Fruit fly (Drosophila melanogaster) whole organism, embryonic: ENCODE data around the gene CG1103.

Source experiments
- Aef1 ChIP-seq: fragments of 200-800 bp; sonication (Bioruptor generic); IDR thresholded peaks from 3 replicates; pipeline ENCODE4 v1.3.6; 2022; ENCODE audit warnings: missing biosample characterization, missing genetic modification characterization
- BEAF-32 ChIP-seq: fragments of 200-800 bp; sonication (Bioruptor generic); optimal IDR thresholded peaks from 3 replicates; lab custom pipeline; 2017; ENCODE audit warnings: missing biosample characterization, missing genetic modification characterization, mild to moderate bottlenecking, moderate library complexity, missing genetic modification reagents
- Bgb ChIP-seq: fragments of 200-800 bp; sonication (Bioruptor generic); IDR thresholded peaks from 2 replicates; pipeline ENCODE4 v1.3.6; 2022; ENCODE audit warnings: missing biosample characterization, missing genetic modification characterization; ENCODE audit not compliant: partially characterized antibody
- CG10959 ChIP-seq: fragments of 200-800 bp; sonication (Bioruptor generic); IDR thresholded peaks from 2 replicates; pipeline ENCODE4 v1.3.6; 2022; ENCODE audit warnings: missing biosample characterization, missing genetic modification characterization
- CG11504 ChIP-seq: fragments of 200-800 bp; sonication (Bioruptor generic); optimal IDR thresholded peaks from 3 replicates; lab custom pipeline; 2019; ENCODE audit warnings: missing biosample characterization, mild to moderate bottlenecking, missing genetic modification characterization, moderate library complexity
- CG12104 ChIP-seq: fragments of 200-800 bp; sonication (Bioruptor generic); optimal IDR thresholded peaks from 3 replicates; lab custom pipeline; 2016; ENCODE audit warnings: missing biosample characterization, missing genetic modification characterization
- CG12942 ChIP-seq: fragments of 200-800 bp; sonication (Bioruptor generic); optimal IDR thresholded peaks from 3 replicates; lab custom pipeline; 2016; ENCODE audit warnings: missing biosample characterization, missing genetic modification characterization
- CG13287 ChIP-seq: fragments of 200-800 bp; sonication (Bioruptor generic); IDR thresholded peaks from 2 replicates; pipeline ENCODE4 v1.3.6; 2022; ENCODE audit warnings: missing biosample characterization, missing genetic modification characterization; ENCODE audit not compliant: partially characterized antibody
- CG15514 ChIP-seq: fragments of 200-800 bp; sonication (Bioruptor generic); optimal IDR thresholded peaks from 3 replicates; lab custom pipeline; 2017; ENCODE audit warnings: missing biosample characterization, missing genetic modification characterization, mild to moderate bottlenecking, moderate library complexity, missing genetic modification reagents
- CG2889 ChIP-seq: fragments of 200-800 bp; sonication (Bioruptor generic); IDR thresholded peaks from 3 replicates; pipeline ENCODE4 v1.3.6; 2022; ENCODE audit warnings: missing biosample characterization, missing genetic modification characterization
- CG3065 ChIP-seq: fragments of 200-800 bp; sonication (Bioruptor generic); optimal IDR thresholded peaks from 2 replicates; lab custom pipeline; 2016; ENCODE audit warnings: missing biosample characterization, missing genetic modification characterization
- CG34224 ChIP-seq: fragments of 200-800 bp; sonication (Bioruptor generic); IDR thresholded peaks from 3 replicates; pipeline ENCODE4 v1.3.6; 2022; ENCODE audit warnings: missing biosample characterization, missing genetic modification characterization; ENCODE audit not compliant: partially characterized antibody
- CG3847 ChIP-seq: fragments of 200-800 bp; sonication (Bioruptor generic); IDR thresholded peaks from 2 replicates; pipeline ENCODE4 v1.3.6; 2022; ENCODE audit warnings: missing biosample characterization, missing genetic modification characterization
- CG3995 ChIP-seq: fragments of 200-800 bp; sonication (Bioruptor generic); optimal IDR thresholded peaks from 3 replicates; lab custom pipeline; 2016; ENCODE audit warnings: missing biosample characterization, missing genetic modification characterization
- CG4404 ChIP-seq: fragments of 200-800 bp; sonication (Bioruptor generic); IDR thresholded peaks from 2 replicates; pipeline ENCODE4 v1.3.6; 2022; ENCODE audit warnings: missing biosample characterization, missing genetic modification characterization
- CG9817 ChIP-seq: fragments of 200-800 bp; sonication (Bioruptor generic); optimal IDR thresholded peaks from 2 replicates; lab custom pipeline; 2018; ENCODE audit warnings: missing biosample characterization, mild to moderate bottlenecking, missing genetic modification characterization, moderate library complexity
- D19B ChIP-seq: fragments of 200-800 bp; sonication (Bioruptor generic); optimal IDR thresholded peaks from 2 replicates; lab custom pipeline; 2017; ENCODE audit warnings: missing biosample characterization, mild to moderate bottlenecking, missing genetic modification characterization
- Dfd ChIP-seq, 2 experiments: fragments of >200 bp; optimal IDR thresholded peaks; 2 replicates each; lab custom pipeline; 2017; ENCODE audit warnings: missing biosample characterization in 2 of 2, missing genetic modification characterization in 2 of 2
- Fer1 ChIP-seq: fragments of 200-800 bp; sonication (Bioruptor generic); optimal IDR thresholded peaks from 2 replicates; lab custom pipeline; 2017; ENCODE audit warnings: missing biosample characterization, mild to moderate bottlenecking, missing genetic modification characterization
- Hmx ChIP-seq: fragments of 200-800 bp; sonication (Bioruptor generic); optimal IDR thresholded peaks from 2 replicates; lab custom pipeline; 2016; ENCODE audit warnings: missing biosample characterization, missing genetic modification characterization
- Kr ChIP-seq: fragments of 200-800 bp; sonication (Bioruptor generic); optimal IDR thresholded peaks from 2 replicates; lab custom pipeline; 2017; ENCODE audit warnings: missing biosample characterization, mild to moderate bottlenecking, missing genetic modification characterization
- Mad ChIP-seq: fragments of 200-800 bp; sonication (Bioruptor generic); optimal IDR thresholded peaks from 2 replicates; lab custom pipeline; 2016; ENCODE audit warnings: missing biosample characterization, missing genetic modification characterization
- Med ChIP-seq: fragments of 200-800 bp; sonication (Bioruptor generic); peaks from one replicate; lab custom pipeline; 2016; ENCODE audit warnings: missing biosample characterization, missing genetic modification characterization, mild to moderate bottlenecking, inconsistent platforms, moderate library complexity
- Pdp1 ChIP-seq, 2 experiments: fragments of 200-800 bp; sonication (Bioruptor generic); optimal IDR thresholded peaks; 3 replicates each; lab custom pipeline; 2016; ENCODE audit warnings: missing biosample characterization in 2 of 2, missing genetic modification characterization in 2 of 2, mild to moderate bottlenecking in 1 of 2, moderate library complexity in 1 of 2
- Scr ChIP-seq: fragments of 200-800 bp; sonication (Bioruptor generic); IDR thresholded peaks from 2 replicates; pipeline ENCODE4 v1.3.6; 2022; ENCODE audit warnings: missing biosample characterization, missing genetic modification characterization; ENCODE audit not compliant: partially characterized antibody
- Sry-δ ChIP-seq: fragments of 200-800 bp; sonication (Bioruptor generic); optimal IDR thresholded peaks from 2 replicates; lab custom pipeline; 2016; ENCODE audit warnings: missing biosample characterization, missing genetic modification characterization
- amos ChIP-seq: fragments of 200-800 bp; sonication (Bioruptor generic); IDR thresholded peaks from 2 replicates; pipeline ENCODE4 v1.3.6; 2022; ENCODE audit warnings: missing biosample characterization, missing genetic modification characterization; ENCODE audit not compliant: partially characterized antibody
- bbx ChIP-seq: fragments of 200-800 bp; sonication (Bioruptor generic); IDR thresholded peaks from 2 replicates; pipeline ENCODE4 v1.3.6; 2022; ENCODE audit warnings: missing biosample characterization, missing genetic modification characterization; ENCODE audit not compliant: partially characterized antibody
- chm ChIP-seq: fragments of 200-800 bp; sonication (Bioruptor generic); IDR thresholded peaks from 2 replicates; pipeline ENCODE4 v1.3.6; 2022; ENCODE audit warnings: missing biosample characterization, missing genetic modification characterization
- fd102C ChIP-seq: fragments of 200-800 bp; sonication (Bioruptor generic); optimal IDR thresholded peaks from 2 replicates; lab custom pipeline; 2018; ENCODE audit warnings: missing biosample characterization, mild to moderate bottlenecking, missing genetic modification characterization, moderate library complexity
- gce ChIP-seq: fragments of 200-800 bp; sonication (Bioruptor generic); IDR thresholded peaks from 3 replicates; pipeline ENCODE4 v1.3.6; 2022; ENCODE audit warnings: missing biosample characterization, missing genetic modification characterization
- gcm2 ChIP-seq: fragments of 200-800 bp; sonication (Bioruptor generic); optimal IDR thresholded peaks from 2 replicates; lab custom pipeline; 2016; ENCODE audit warnings: missing biosample characterization, missing genetic modification characterization
- gsb-n ChIP-seq: fragments of 200-800 bp; sonication (Bioruptor generic); optimal IDR thresholded peaks from 3 replicates; lab custom pipeline; 2018; ENCODE audit warnings: missing biosample characterization, mild to moderate bottlenecking, missing genetic modification characterization
- insv ChIP-seq, 2 experiments: fragments of 200-800 bp; sonication (Bioruptor generic); optimal IDR thresholded peaks; 3 replicates each; lab custom pipeline; 2016 to 2018; ENCODE audit warnings: missing biosample characterization in 2 of 2, missing genetic modification characterization in 2 of 2
- inv ChIP-seq: fragments of 200-800 bp; sonication (Bioruptor generic); IDR thresholded peaks from 2 replicates; pipeline ENCODE4 v1.3.6; 2022; ENCODE audit warnings: missing biosample characterization, missing genetic modification characterization; ENCODE audit not compliant: partially characterized antibody
- jumu ChIP-seq: fragments of 200-800 bp; sonication (Bioruptor generic); optimal IDR thresholded peaks from 3 replicates; lab custom pipeline; 2016; ENCODE audit warnings: missing biosample characterization, missing genetic modification characterization
- knrl ChIP-seq: fragments of 200-800 bp; sonication (Bioruptor generic); IDR thresholded peaks from 3 replicates; pipeline ENCODE4 v1.3.6; 2022; ENCODE audit warnings: missing biosample characterization, missing genetic modification characterization; ENCODE audit not compliant: partially characterized antibody
- prd ChIP-seq, 3 experiments: fragments of >200 bp in 2 of 3; fragments of 200-800 bp in 1 of 3; sonication (Bioruptor generic) in 1 of 3; optimal IDR thresholded peaks in 2 of 3; IDR thresholded peaks in 1 of 3; 2 replicates in 2 of 3; 3 replicates in 1 of 3; pipeline versions ENCODE4 v1.3.6 to Lab custom; 2017 to 2022; ENCODE audit warnings: missing biosample characterization in 1 of 3, missing genetic modification characterization in 1 of 3
- row ChIP-seq: fragments of 200-800 bp; sonication (Bioruptor generic); IDR thresholded peaks from 3 replicates; pipeline ENCODE4 v1.3.6; 2022; ENCODE audit warnings: missing biosample characterization, missing genetic modification characterization
- sna ChIP-seq: fragments of 200-800 bp; sonication (Bioruptor generic); IDR thresholded peaks from 2 replicates; pipeline ENCODE4 v1.3.6; 2022; ENCODE audit warnings: missing biosample characterization, missing genetic modification characterization; ENCODE audit not compliant: partially characterized antibody
- so ChIP-seq: fragments of 200-800 bp; sonication (Bioruptor generic); IDR thresholded peaks from 3 replicates; pipeline ENCODE4 v1.3.6; 2022; ENCODE audit warnings: missing biosample characterization, missing genetic modification characterization
- ssp ChIP-seq: fragments of 200-800 bp; sonication (Bioruptor generic); IDR thresholded peaks from 2 replicates; pipeline ENCODE4 v1.3.6; 2022; ENCODE audit warnings: missing biosample characterization, missing genetic modification characterization
- stwl ChIP-seq: fragments of 200-800 bp; sonication (Bioruptor generic); optimal IDR thresholded peaks from 3 replicates; lab custom pipeline; 2018; ENCODE audit warnings: missing biosample characterization, mild to moderate bottlenecking, missing genetic modification characterization, moderate library complexity
- vnd ChIP-seq: fragments of 200-800 bp; sonication (Bioruptor generic); IDR thresholded peaks from 3 replicates; pipeline ENCODE4 v1.3.6; 2022; ENCODE audit warnings: missing biosample characterization, missing genetic modification characterization; ENCODE audit not compliant: partially characterized antibody

The CG1103 gene

dm6 chr3R:4307664-4308416 lies 29.7 kb upstream of the CG1103 start, which contains the start of gene MP1 (continued):
- TF ChIP-seq bbx (0 out of 2 replicates have a peak, but pooled peaks have one; percentile 7), Fer1 (peak; percentile 19), Hmx (GFP tag; lab: Kevin White, UChicago) (no peak)

dm6 chr3R:4308708-4309107 lies 28.8 kb upstream of the CG1103 start:
- TF ChIP-seq CG11504 (tag; lab: Kevin White, UChicago) (no peak), Med (GFP tag; lab: Kevin White, UChicago) (peak; percentile 61)
- TF ChIP-seq, all 482 proteins: peak for 1

dm6 chr3R:4310683-4311066 lies 26.9 kb upstream of the CG1103 start, which contains the start of gene Vps24:
Gene Vps24, minus strand, starts transcription at chr3R:4310947.
- no peak for TF ChIP-seq fd102C
- no peak; the same call in 1 of the 2 replicates for TF ChIP-seq sna (GFP tag; lab: Robert Waterston, UW)
- TF ChIP-seq CG3847: no peak
- TF ChIP-seq Pdp1 (GFP tag; optimal IDR thresholded peaks at IDR 0.05; lab: Kevin White, UChicago): peak in 1 of 2 experiments; percentile 10
- peak; percentile 6 for TF ChIP-seq stwl
- TF ChIP-seq CG13287: peak; percentile 56
- no peak for TF ChIP-seq CG12942 (GFP tag; lab: Kevin White, UChicago)
- TF ChIP-seq CG2889 (GFP tag; lab: Robert Waterston, UW): no peak
- peak; percentile 69 for TF ChIP-seq amos (GFP tag; lab: Robert Waterston, UW)
- 0 out of 3 replicates have a peak, but pooled peaks have one; percentile 21 for TF ChIP-seq CG34224 (GFP tag; lab: Robert Waterston, UW)
- TF ChIP-seq ssp (GFP tag; lab: Robert Waterston, UW): no peak
- TF ChIP-seq D19B: no peak
- peak; percentile 59 for TF ChIP-seq row
- no peak for TF ChIP-seq CG3065 (GFP tag; lab: Kevin White, UChicago)
- no peak for TF ChIP-seq gsb-n (tag; lab: Kevin White, UChicago)
- no peak for TF ChIP-seq prd (optimal IDR thresholded peaks at IDR 0.05; lab: Kevin White, UChicago)
- TF ChIP-seq prd (GFP tag; IDR thresholded peaks at IDR 0.05; lab: Robert Waterston, UW): no peak
- TF ChIP-seq gce: no peak
- TF ChIP-seq knrl (GFP tag; lab: Robert Waterston, UW): peak; percentile 53; the same call in 2 of the 3 replicates
- TF ChIP-seq Bgb (GFP tag; lab: Robert Waterston, UW): peak; percentile 37; the same call in 1 of the 2 replicates
- no peak for TF ChIP-seq CG4404 (GFP tag; lab: Robert Waterston, UW)
- no peak for TF ChIP-seq Kr (GFP tag; lab: Kevin White, UChicago)
- peak; percentile 45; the same call in 1 of the 2 replicates for TF ChIP-seq inv
- peak in 1 of 2 experiments; percentile 85 for TF ChIP-seq insv (GFP tag; optimal IDR thresholded peaks at IDR 0.05; lab: Kevin White, UChicago)
- peak; percentile 0 for TF ChIP-seq Sry-δ (GFP tag; lab: Kevin White, UChicago)
- TF ChIP-seq Aef1 (GFP tag; lab: Robert Waterston, UW): no peak
- no peak for TF ChIP-seq so (GFP tag; lab: Robert Waterston, UW)
- TF ChIP-seq chm (GFP tag; lab: Robert Waterston, UW): no peak
- TF ChIP-seq CG10959 (GFP tag; lab: Robert Waterston, UW): no peak
- peak; percentile 28 for TF ChIP-seq CG3995 (GFP tag; lab: Kevin White, UChicago)
- no peak for TF ChIP-seq CG15514 (GFP tag; lab: Kevin White, UChicago)
- no peak for TF ChIP-seq gcm2 (GFP tag; lab: Kevin White, UChicago)
- peak; percentile 66 for TF ChIP-seq BEAF-32 (GFP tag; lab: Kevin White, UChicago)
- TF ChIP-seq CG12104 (GFP tag; lab: Kevin White, UChicago): no peak
- TF ChIP-seq Dfd (GFP tag; optimal IDR thresholded peaks at IDR 0.05; lab: Kevin White, UChicago): no peak
- TF ChIP-seq Scr: peak; percentile 66
- no peak for TF ChIP-seq CG9817 (tag; lab: Kevin White, UChicago)
- TF ChIP-seq vnd (GFP tag; lab: Robert Waterston, UW): peak; percentile 41; the same call in 1 of the 3 replicates
- no peak for TF ChIP-seq jumu (GFP tag; lab: Kevin White, UChicago)
- TF ChIP-seq Mad (GFP tag; lab: Kevin White, UChicago): no peak
